Worm (Caenorhabditis elegans): ENCODE measurements around the gene har-1.

DNA sequence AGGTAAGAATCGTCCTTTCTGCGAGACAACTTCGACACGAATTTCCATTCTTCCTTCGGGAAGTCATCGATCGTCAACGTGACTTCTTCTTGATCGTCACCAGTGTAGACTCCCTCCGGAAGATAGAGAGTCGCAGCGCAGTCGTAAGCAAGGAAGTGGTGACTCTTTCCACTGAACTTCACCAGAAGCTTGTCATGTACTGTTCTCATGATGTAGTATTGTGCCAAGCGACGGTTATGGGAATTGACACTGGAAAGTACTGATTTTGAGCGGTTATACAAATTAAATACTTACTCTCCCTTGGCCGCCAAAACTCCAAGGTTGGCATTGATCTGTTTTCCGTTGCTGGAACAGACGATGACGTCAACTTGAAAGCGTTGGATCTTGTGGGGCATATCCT lies 23.6 kb downstream of the har-1 start:
- TF ChIP-seq unc-62 (GFP tag; optimal IDR thresholded peaks at IDR 0.05): no peak
- no peak for TF ChIP-seq nhr-25 (tag; optimal IDR thresholded peaks at IDR 0.05)
- no peak for TF ChIP-seq ztf-4 (tag; optimal IDR thresholded peaks at IDR 0.05)
- no peak for TF ChIP-seq fos-1 (tag; optimal IDR thresholded peaks at IDR 0.05)
- no peak for TF ChIP-seq nhr-77 (tag; optimal IDR thresholded peaks at IDR 0.05)
- no peak for TF ChIP-seq lsy-2 (tag; optimal IDR thresholded peaks at IDR 0.05)
- TF ChIP-seq egl-27 (tag; optimal IDR thresholded peaks at IDR 0.05): no peak
- TF ChIP-seq elt-3 (tag; optimal IDR thresholded peaks at IDR 0.05): no peak
- no peak for TF ChIP-seq nhr-11 (tag; optimal IDR thresholded peaks at IDR 0.05)
- no peak for TF ChIP-seq ama-1 (optimal IDR thresholded peaks at IDR 0.05)
- TF ChIP-seq snpc-4 (tag; optimal IDR thresholded peaks at IDR 0.05): no peak
- no peak for TF ChIP-seq lin-13 (GFP tag; optimal IDR thresholded peaks at IDR 0.05)
- no peak for TF ChIP-seq unc-39 (tag; optimal IDR thresholded peaks at IDR 0.05)

Measured in whole organism, L2 larva.